Fruit fly (Drosophila melanogaster): ENCODE results near the gene CG10375.

CG10375 gene

DNA sequence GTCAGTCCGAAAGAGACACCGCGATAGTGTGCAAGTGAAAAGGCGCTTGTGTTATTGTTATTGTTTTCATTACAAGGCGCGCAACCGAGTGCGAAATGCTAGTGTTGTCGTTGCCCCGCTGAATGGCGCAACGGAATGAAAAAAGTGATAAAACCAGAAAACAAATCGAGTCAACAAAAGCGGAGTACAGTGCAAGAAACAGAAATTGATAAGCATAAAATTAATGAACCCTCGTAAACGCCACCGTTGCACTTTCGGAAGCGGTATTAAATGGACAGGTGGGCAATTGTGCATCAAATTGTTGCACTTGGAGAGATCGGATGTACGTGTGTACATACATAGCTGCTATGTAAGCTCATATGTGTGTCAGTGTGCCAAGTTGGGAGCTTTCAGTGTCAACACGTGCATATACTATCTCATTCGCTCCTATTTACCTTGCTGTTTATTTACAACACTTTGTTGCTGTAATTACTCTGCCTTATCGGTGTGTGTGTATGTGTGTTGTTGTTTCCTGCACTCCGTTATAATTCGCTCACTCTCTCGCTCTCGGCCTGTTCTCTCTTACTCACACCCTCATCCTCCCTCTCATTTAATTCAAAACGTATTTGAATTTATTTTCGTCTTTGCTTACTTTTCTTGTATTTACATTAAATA, 44.0 kb upstream of the CG10375 start (continued):
- TF ChIP-seq sc (optimal IDR thresholded peaks at IDR 0.05): no peak
- peak; percentile 43 for TF ChIP-seq sc (GFP tag; optimal IDR thresholded peaks at IDR 0.05)
- TF ChIP-seq fd64A (GFP tag; optimal IDR thresholded peaks at IDR 0.05): peak; percentile 85
- peak; percentile 83 for TF ChIP-seq sr (GFP tag; IDR thresholded peaks at IDR 0.05)
- TF ChIP-seq Mes4 (GFP tag; optimal IDR thresholded peaks at IDR 0.05): peak; percentile 47
- no peak for TF ChIP-seq CG12155 (GFP tag; optimal IDR thresholded peaks at IDR 0.05)
- peak; percentile 80 for TF ChIP-seq Fer1 (GFP tag; optimal IDR thresholded peaks at IDR 0.05)
- TF ChIP-seq CG4730 (GFP tag; IDR thresholded peaks at IDR 0.05): peak; percentile 17; the same call in 1 of the 2 replicates
- TF ChIP-seq CG2199 (GFP tag; IDR thresholded peaks at IDR 0.05): 0 out of 3 replicates have a peak, but pooled peaks have one; percentile 42
- no peak for TF ChIP-seq CG12659 (GFP tag; optimal IDR thresholded peaks at IDR 0.05)
- no peak for TF ChIP-seq H2.0 (GFP tag; IDR thresholded peaks at IDR 0.05)
- TF ChIP-seq ase (GFP tag; IDR thresholded peaks at IDR 0.05): peak; percentile 50; the same call in 1 of the 3 replicates
- peak; percentile 22 for TF ChIP-seq Myb (GFP tag; optimal IDR thresholded peaks at IDR 0.05)
- no peak for TF ChIP-seq CG8765 (GFP tag; IDR thresholded peaks at IDR 0.05)
- TF ChIP-seq sug (tag; optimal IDR thresholded peaks at IDR 0.05): peak; percentile 17
- TF ChIP-seq CG10543 (GFP tag; optimal IDR thresholded peaks at IDR 0.05): peak; percentile 44
- TF ChIP-seq gce (GFP tag; IDR thresholded peaks at IDR 0.05): peak; percentile 91
- TF ChIP-seq Hmx (GFP tag; optimal IDR thresholded peaks at IDR 0.05): no peak
- TF ChIP-seq pnt (GFP tag; optimal IDR thresholded peaks at IDR 0.05): peak; percentile 60
- TF ChIP-seq CG8089 (GFP tag; optimal IDR thresholded peaks at IDR 0.05): no peak
- TF ChIP-seq CG9215 (GFP tag; IDR thresholded peaks at IDR 0.05): no peak
- TF ChIP-seq CG11504 (tag; optimal IDR thresholded peaks at IDR 0.05): peak; percentile 73
- peak; percentile 42 for TF ChIP-seq CG1603 (tag; optimal IDR thresholded peaks at IDR 0.05)
- TF ChIP-seq CG5953 (GFP tag; IDR thresholded peaks at IDR 0.05): peak; percentile 54; the same call in 1 of the 2 replicates
- no peak for TF ChIP-seq Hr78 (GFP tag; optimal IDR thresholded peaks at IDR 0.05)
- no peak for TF ChIP-seq CG5245 (GFP tag; optimal IDR thresholded peaks at IDR 0.05)
- peak; percentile 15; the same call in 1 of the 2 replicates for TF ChIP-seq Taf1 (GFP tag; IDR thresholded peaks at IDR 0.05)
- TF ChIP-seq CG7556 (GFP tag; optimal IDR thresholded peaks at IDR 0.05): no peak
- TF ChIP-seq Hmr (GFP tag; optimal IDR thresholded peaks at IDR 0.05): peak; percentile 51
- peak; percentile 63 for TF ChIP-seq CG14965 (GFP tag; optimal IDR thresholded peaks at IDR 0.05; ENCODE audit: borderline replicate concordance)
- peak; percentile 61 for TF ChIP-seq CG33213 (GFP tag; optimal IDR thresholded peaks at IDR 0.05)
- TF ChIP-seq z (GFP tag; IDR thresholded peaks at IDR 0.05): peak; percentile 56; the same call in 1 of the 3 replicates
- TF ChIP-seq CG2678 (tag; optimal IDR thresholded peaks at IDR 0.05): peak; percentile 83
- no peak for TF ChIP-seq Tbp (GFP tag; optimal IDR thresholded peaks at IDR 0.05)
- TF ChIP-seq HLH3B (GFP tag; IDR thresholded peaks at IDR 0.05): peak; percentile 82; the same call in 1 of the 2 replicates
- peak; percentile 54 for TF ChIP-seq nom (GFP tag; optimal IDR thresholded peaks at IDR 0.05)
- TF ChIP-seq ewg (GFP tag; optimal IDR thresholded peaks at IDR 0.05): no peak
- no peak for TF ChIP-seq maf-S (GFP tag; optimal IDR thresholded peaks at IDR 0.05)
- peak; percentile 37 for TF ChIP-seq CG18476 (GFP tag; optimal IDR thresholded peaks at IDR 0.05)
- peak; percentile 30; the same call in 1 of the 2 replicates for TF ChIP-seq lmd (GFP tag; IDR thresholded peaks at IDR 0.05)
- TF ChIP-seq pan (optimal IDR thresholded peaks at IDR 0.05): no peak
- TF ChIP-seq pan (GFP tag; optimal IDR thresholded peaks at IDR 0.05 in 1 of 2, IDR thresholded peaks at IDR 0.05 in 1 of 2): peak in 1 of 2 experiments; percentile 79
- TF ChIP-seq HmgD (GFP tag; optimal IDR thresholded peaks at IDR 0.05): no peak
- TF ChIP-seq CG8290 (GFP tag; optimal IDR thresholded peaks at IDR 0.05): peak; percentile 37
- peak in 1 of 2 experiments; percentile 51 for TF ChIP-seq CG8290 (tag; optimal IDR thresholded peaks at IDR 0.05)
- TF ChIP-seq gem (tag; optimal IDR thresholded peaks at IDR 0.05): peak; percentile 48
- no peak for TF ChIP-seq BEAF-32 (GFP tag; optimal IDR thresholded peaks at IDR 0.05)
- TF ChIP-seq Ets97D (GFP tag; optimal IDR thresholded peaks at IDR 0.05): no peak
- TF ChIP-seq CG12769 (tag; optimal IDR thresholded peaks at IDR 0.05): no peak
- 0 out of 2 replicates have a peak, but pooled peaks have one; percentile 58 for TF ChIP-seq chm (GFP tag; IDR thresholded peaks at IDR 0.05)

Data from whole organism, embryonic.